Worm (Caenorhabditis elegans) whole organism, midembryonic: ENCODE results near the gene srm-5.

Experiments
- T22C8.4 ChIP-seq: fragments of 200-800 bp; sonication (Bioruptor generic); IDR thresholded peaks from 2 replicates; pipeline ENCODE4 v1.3.6; 2022; ENCODE audit warnings: missing genetic modification characterization, missing compliant biosample characterization
- cog-1 ChIP-seq: sonication (generic microtip); optimal IDR thresholded peaks from 2 replicates; lab custom pipeline; 2016; ENCODE audit warnings: missing genetic modification characterization, missing compliant biosample characterization
- flt-1 ChIP-seq: fragments of 200-800 bp; sonication (Bioruptor generic); IDR thresholded peaks from 2 replicates; pipeline ENCODE4 v1.3.6; 2022; ENCODE audit warnings: missing genetic modification characterization, missing compliant biosample characterization
- klf-2 ChIP-seq: fragments of 200-800 bp; sonication (Bioruptor generic); conservative IDR thresholded peaks from 2 replicates; pipeline ENCODE4 v1.3.6; 2022; ENCODE audit warnings: missing genetic modification reagents, missing genetic modification characterization, missing compliant biosample characterization
- med-1 ChIP-seq: sonication (generic microtip); optimal IDR thresholded peaks from 2 replicates; lab custom pipeline; 2017; ENCODE audit warnings: missing genetic modification characterization, mild to moderate bottlenecking, missing compliant biosample characterization, antibody characterized with exemption, missing genetic modification reagents; ENCODE audit not compliant: insufficient read depth
- ref-1 ChIP-seq: fragments of 200-800 bp; sonication (Bioruptor generic); conservative IDR thresholded peaks from 2 replicates; pipeline ENCODE4 v1.3.6; 2022; ENCODE audit warnings: missing genetic modification reagents, missing genetic modification characterization, missing compliant biosample characterization
- tab-1 ChIP-seq: fragments of 200-800 bp; sonication (Bioruptor generic); IDR thresholded peaks from 2 replicates; pipeline ENCODE4 v1.3.6; 2022; ENCODE audit warnings: missing genetic modification characterization, missing compliant biosample characterization
- ztf-23 ChIP-seq: fragments of 200-800 bp; sonication (Bioruptor generic); IDR thresholded peaks from 2 replicates; pipeline ENCODE4 v1.3.6; 2022; ENCODE audit warnings: missing genetic modification reagents, missing genetic modification characterization, missing compliant biosample characterization
- ztf-29 ChIP-seq: fragments of 200-800 bp; sonication (Bioruptor generic); IDR thresholded peaks from 2 replicates; pipeline ENCODE4 v1.3.6; 2022; ENCODE audit warnings: missing genetic modification reagents, missing genetic modification characterization, missing compliant biosample characterization

- TF ChIP-seq tab-1 (GFP tag; lab: Robert Waterston, UW) = no peak
- TF ChIP-seq flt-1 (GFP tag; lab: Robert Waterston, UW) = 0 out of 2 replicates have a peak, but pooled peaks have one; percentile 34
- no peak for TF ChIP-seq med-1 (GFP tag; lab: Kevin White, UChicago)
- TF ChIP-seq cog-1 (tag; lab: Kevin White, UChicago) = peak; percentile 2
- no peak for TF ChIP-seq klf-2 (GFP tag; lab: Robert Waterston, UW)
- TF ChIP-seq ztf-23 = no peak
- no peak for TF ChIP-seq ref-1 (GFP tag; lab: Robert Waterston, UW)
- no peak for TF ChIP-seq T22C8.4 (GFP tag; lab: Robert Waterston, UW)
- TF ChIP-seq ztf-29 (GFP tag; lab: Robert Waterston, UW) = no peak
Measured at ce11 chrV:14355738-14356368, 20.9 kb downstream of the srm-5 start, which contains the start of gene cyn-1.
